Worm (Caenorhabditis elegans): ENCODE results near the gene B0304.4.

DNA sequence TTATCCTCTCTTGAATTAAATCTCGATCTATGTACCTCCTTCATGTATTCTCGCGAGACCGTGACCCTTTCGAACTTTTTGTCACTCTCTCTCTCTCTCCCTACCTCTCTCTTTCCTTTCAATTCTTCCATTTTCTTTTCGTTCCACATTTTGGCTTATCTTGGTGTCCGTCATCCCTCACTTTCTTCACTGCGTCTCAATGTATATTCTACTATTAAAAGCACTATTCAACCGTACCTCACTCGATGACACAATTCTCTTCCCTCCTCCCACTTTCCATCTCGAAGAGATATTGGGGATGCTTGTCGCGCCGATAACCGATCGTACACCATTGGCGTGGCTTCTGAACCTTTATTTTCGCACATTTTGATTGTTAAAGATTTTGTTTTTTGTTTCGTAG lies 12.3 kb downstream of the B0304.4 start:
- TF ChIP-seq nhr-76 (tag; optimal IDR thresholded peaks at IDR 0.05) (no peak), fos-1 (tag; optimal IDR thresholded peaks at IDR 0.05) (no peak), dpl-1 (GFP tag; optimal IDR thresholded peaks at IDR 0.05) (no peak), daf-16 (GFP tag; optimal IDR thresholded peaks at IDR 0.05) (no peak), daf-16 (tag; optimal IDR thresholded peaks at IDR 0.05) (no peak), pqm-1 (tag; optimal IDR thresholded peaks at IDR 0.05) (no peak), lin-39 (tag; optimal IDR thresholded peaks at IDR 0.05) (no peak), dve-1 (tag; optimal IDR thresholded peaks at IDR 0.05; ENCODE audit: insufficient read depth) (no peak), snpc-1.2 (GFP tag; IDR thresholded peaks at IDR 0.05) (no peak), F10B5.3 (tag; optimal IDR thresholded peaks at IDR 0.05) (no peak), ceh-28 (tag; optimal IDR thresholded peaks at IDR 0.05) (no peak), lir-3 (tag; optimal IDR thresholded peaks at IDR 0.05) (no peak)

All from whole organism, L4 larva.